Fruit fly (Drosophila melanogaster) whole organism, adult: ENCODE results near the gene CG32625.

Source experiments
- CG11617 ChIP-seq: fragments of 200-800 bp; sonication (Bioruptor generic); optimal IDR thresholded peaks from 2 replicates; lab custom pipeline; 2017; ENCODE audit warnings: mild to moderate bottlenecking, missing biosample characterization, missing genetic modification reagents, missing genetic modification characterization
- CG12768 ChIP-seq: fragments of 200-800 bp; sonication (Bioruptor generic); optimal IDR thresholded peaks from 2 replicates; lab custom pipeline; 2017; ENCODE audit warnings: missing biosample characterization, missing genetic modification characterization, mild to moderate bottlenecking, moderate library complexity, missing genetic modification reagents
- CG14711 ChIP-seq: fragments of 200-800 bp; sonication (Bioruptor generic); optimal IDR thresholded peaks from 2 replicates; lab custom pipeline; 2018; ENCODE audit warnings: missing biosample characterization, mild to moderate bottlenecking, missing genetic modification characterization, moderate library complexity
- CG1620 ChIP-seq: fragments of 200-800 bp; sonication (Bioruptor generic); optimal IDR thresholded peaks from 2 replicates; lab custom pipeline; 2016; ENCODE audit warnings: missing biosample characterization, missing genetic modification characterization
- CG33017 ChIP-seq: fragments of 200-800 bp; sonication (Bioruptor generic); optimal IDR thresholded peaks from 2 replicates; lab custom pipeline; 2018; ENCODE audit warnings: missing biosample characterization, mild to moderate bottlenecking, missing genetic modification characterization, moderate library complexity
- CG5204 ChIP-seq: fragments of 200-800 bp; sonication (Bioruptor generic); optimal IDR thresholded peaks from 2 replicates; lab custom pipeline; 2016; ENCODE audit warnings: missing biosample characterization, missing genetic modification characterization
- CG7045 ChIP-seq: fragments of 200-800 bp; sonication (Bioruptor generic); optimal IDR thresholded peaks from 2 replicates; lab custom pipeline; 2017; ENCODE audit warnings: missing biosample characterization, mild to moderate bottlenecking, missing genetic modification characterization
- CG7101 ChIP-seq: fragments of 200-800 bp; sonication (Bioruptor generic); optimal IDR thresholded peaks from 2 replicates; lab custom pipeline; 2018; ENCODE audit warnings: missing biosample characterization, mild to moderate bottlenecking, missing genetic modification characterization, moderate library complexity
- Clk ChIP-seq: fragments of 200-800 bp; sonication (Bioruptor generic); optimal IDR thresholded peaks from 2 replicates; lab custom pipeline; 2017; ENCODE audit warnings: missing biosample characterization, missing genetic modification characterization
- Crg-1 ChIP-seq: fragments of 200-800 bp; sonication (Bioruptor generic); optimal IDR thresholded peaks from 2 replicates; lab custom pipeline; 2016; ENCODE audit warnings: missing biosample characterization, missing genetic modification characterization
- Hr96 ChIP-seq: fragments of 200-800 bp; sonication (Bioruptor generic); optimal IDR thresholded peaks from 2 replicates; lab custom pipeline; 2016; ENCODE audit warnings: missing biosample characterization, missing genetic modification characterization
- Mnt ChIP-seq: fragments of 200-800 bp; sonication (Bioruptor generic); optimal IDR thresholded peaks from 2 replicates; lab custom pipeline; 2016; ENCODE audit warnings: missing biosample characterization, mild to moderate bottlenecking, missing genetic modification characterization
- bab1 ChIP-seq: fragments of 200-800 bp; sonication (Bioruptor generic); optimal IDR thresholded peaks from 3 replicates; lab custom pipeline; 2019; ENCODE audit warnings: missing biosample characterization, mild to moderate bottlenecking, missing genetic modification characterization, moderate library complexity
- cic ChIP-seq: fragments of 200-800 bp; sonication (Bioruptor generic); optimal IDR thresholded peaks from 2 replicates; lab custom pipeline; 2017; ENCODE audit warnings: missing biosample characterization, mild to moderate bottlenecking, missing genetic modification characterization, moderate library complexity
- cnc ChIP-seq, 2 experiments: fragments of >200 bp; optimal IDR thresholded peaks; 2 replicates each; lab custom pipeline; 2017
- kay ChIP-seq: fragments of 200-800 bp; sonication (Bioruptor generic); peaks from one replicate; lab custom pipeline; 2016; ENCODE audit warnings: missing biosample characterization, missing genetic modification characterization, borderline replicate concordance
- ovo ChIP-seq: fragments of 200-800 bp; sonication (Bioruptor generic); optimal IDR thresholded peaks from 2 replicates; lab custom pipeline; 2016; ENCODE audit warnings: missing biosample characterization, missing genetic modification characterization
- pad ChIP-seq: fragments of 200-800 bp; sonication (Bioruptor generic); optimal IDR thresholded peaks from 3 replicates; lab custom pipeline; 2017; ENCODE audit warnings: missing biosample characterization, missing genetic modification characterization, mild to moderate bottlenecking, moderate library complexity, missing genetic modification reagents
- tj ChIP-seq: fragments of 200-800 bp; sonication (Bioruptor generic); optimal IDR thresholded peaks from 3 replicates; lab custom pipeline; 2017; ENCODE audit warnings: missing biosample characterization, mild to moderate bottlenecking, missing genetic modification characterization, moderate library complexity
- toe ChIP-seq: fragments of 200-800 bp; sonication (Bioruptor generic); optimal IDR thresholded peaks from 2 replicates; lab custom pipeline; 2016; ENCODE audit warnings: missing biosample characterization, missing genetic modification characterization

Gene CG32625

dm6 chrX:13747052-13747451, 9.6 kb downstream of the CG32625 start:
- TF ChIP-seq cnc (optimal IDR thresholded peaks at IDR 0.05; lab: Kevin White, UChicago) = no peak
- peak; percentile 20 for TF ChIP-seq tj
- no peak for TF ChIP-seq CG7101 (tag; lab: Kevin White, UChicago)

DNA sequence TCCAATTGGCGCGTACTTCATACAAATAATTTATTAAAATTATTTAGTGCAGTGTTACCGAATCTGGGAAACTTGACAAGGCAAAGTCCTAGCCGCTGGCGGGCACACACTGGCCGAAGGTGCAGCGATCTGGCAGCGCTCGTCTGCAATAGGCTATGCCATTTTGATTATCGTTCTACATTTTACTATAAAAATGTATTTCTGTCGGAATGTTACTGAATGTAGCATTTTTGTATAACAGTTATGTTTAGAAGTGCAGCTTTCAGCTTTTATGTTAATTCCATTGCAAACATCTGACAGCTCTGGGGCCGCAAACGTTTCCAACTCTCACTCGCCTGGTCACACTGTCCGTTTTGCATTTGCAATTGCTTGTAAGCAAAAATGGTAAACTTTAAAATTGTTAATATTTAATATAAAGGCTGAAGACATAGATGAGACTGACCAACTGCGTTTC, 12.0 kb downstream of the CG32625 start, which contains the start of gene Grip91:
Gene Grip91, minus strand, starts transcription at position 85 of the 454 bp plus-strand sequence.
- TF ChIP-seq cnc (optimal IDR thresholded peaks at IDR 0.05; lab: Kevin White, UChicago) (no peak), pad (GFP tag; lab: Kevin White, UChicago) (peak; percentile 35), CG33017 (tag; lab: Kevin White, UChicago) (no peak), CG11617 (peak; percentile 17), toe (GFP tag; lab: Kevin White, UChicago) (peak; percentile 23), Crg-1 (GFP tag; lab: Kevin White, UChicago) (peak; percentile 52), CG7045 (GFP tag; lab: Kevin White, UChicago) (no peak), CG1620 (GFP tag; lab: Kevin White, UChicago) (peak; percentile 49), Hr96 (GFP tag; lab: Kevin White, UChicago) (no peak), CG14711 (tag; lab: Kevin White, UChicago) (peak; percentile 86), bab1 (GFP tag; lab: Kevin White, UChicago) (peak; percentile 60), CG7101 (tag; lab: Kevin White, UChicago) (no peak), tj (peak; percentile 77), ovo (GFP tag; lab: Kevin White, UChicago) (no peak), Mnt (peak; percentile 44)

- TF ChIP-seq CG33017 (tag; lab: Kevin White, UChicago) (no peak), cic (no peak), kay (no peak), toe (GFP tag; lab: Kevin White, UChicago) (no peak), CG7045 (GFP tag; lab: Kevin White, UChicago) (no peak), CG11617 (no peak), ovo (GFP tag; lab: Kevin White, UChicago) (no peak), Mnt (no peak), Clk (GFP tag; lab: Kevin White, UChicago) (no peak), CG7101 (tag; lab: Kevin White, UChicago) (no peak), Hr96 (GFP tag; lab: Kevin White, UChicago) (no peak), CG5204 (GFP tag; lab: Kevin White, UChicago) (no peak), bab1 (GFP tag; lab: Kevin White, UChicago) (no peak), cnc (optimal IDR thresholded peaks at IDR 0.05; lab: Kevin White, UChicago) (no peak), Crg-1 (GFP tag; lab: Kevin White, UChicago) (no peak), tj (no peak), CG12768 (no peak), CG1620 (GFP tag; lab: Kevin White, UChicago) (no peak), CG14711 (tag; lab: Kevin White, UChicago) (no peak)
Measured at dm6 chrX:13740992-13741391, 15.6 kb downstream of the CG32625 start.

DNA sequence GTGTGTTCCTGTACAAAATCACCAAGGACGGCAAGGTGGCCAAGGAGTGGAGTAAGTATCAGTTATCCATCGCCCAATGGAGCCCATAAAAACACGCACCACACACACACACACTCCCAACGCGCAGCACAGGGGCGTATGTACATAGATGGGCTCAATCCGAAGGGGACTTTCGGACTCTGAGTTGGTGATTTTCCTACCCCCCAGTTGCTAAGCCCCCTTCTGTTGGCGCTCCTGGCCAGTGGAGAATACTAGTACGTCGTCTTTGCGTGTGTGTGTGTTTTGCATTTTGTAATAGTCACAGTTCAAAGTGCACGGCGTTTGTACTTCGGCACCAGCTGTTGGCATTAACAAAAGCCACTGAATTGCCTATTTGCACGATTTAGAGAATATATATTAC, 16.6 kb downstream of the CG32625 start:
- TF ChIP-seq cnc (optimal IDR thresholded peaks at IDR 0.05; lab: Kevin White, UChicago) (no peak), CG11617 (peak; percentile 54), Clk (GFP tag; lab: Kevin White, UChicago) (peak; percentile 82), tj (peak; percentile 52), CG7101 (tag; lab: Kevin White, UChicago) (peak; percentile 78), CG33017 (tag; lab: Kevin White, UChicago) (peak; percentile 67), cic (peak; percentile 2), CG12768 (peak; percentile 95), Crg-1 (GFP tag; lab: Kevin White, UChicago) (peak; percentile 42), ovo (GFP tag; lab: Kevin White, UChicago) (no peak), Hr96 (GFP tag; lab: Kevin White, UChicago) (peak; percentile 89), toe (GFP tag; lab: Kevin White, UChicago) (peak; percentile 72), CG1620 (GFP tag; lab: Kevin White, UChicago) (peak; percentile 75), kay (peak; percentile 96), pad (GFP tag; lab: Kevin White, UChicago) (no peak), bab1 (GFP tag; lab: Kevin White, UChicago) (peak; percentile 29), CG5204 (GFP tag; lab: Kevin White, UChicago) (peak; percentile 78), CG14711 (tag; lab: Kevin White, UChicago) (peak; percentile 48), CG7045 (GFP tag; lab: Kevin White, UChicago) (peak; percentile 77), Mnt (peak; percentile 71)

DNA sequence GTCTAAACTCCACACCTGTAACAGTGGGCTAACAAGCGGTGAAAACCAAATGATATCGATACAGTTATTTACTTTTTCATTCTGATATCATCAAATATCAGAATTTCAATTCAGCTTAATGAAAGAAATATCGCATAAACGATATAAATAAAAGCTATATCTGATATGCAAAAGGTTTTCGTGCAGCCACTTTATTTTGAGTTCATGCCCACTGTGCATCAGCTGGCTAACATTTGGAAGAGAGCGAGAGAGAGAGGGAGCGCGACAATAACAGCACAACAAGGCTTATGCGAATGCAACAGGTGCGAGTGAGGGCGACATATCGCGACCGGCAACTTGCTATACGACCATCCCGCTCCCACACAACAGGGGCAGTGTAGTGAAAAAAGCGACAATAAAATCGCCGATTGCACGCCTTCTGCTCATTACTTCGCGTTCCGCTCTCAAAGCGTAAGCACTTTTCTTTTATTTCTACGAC, 17.2 kb downstream of the CG32625 start, which contains the start of gene CG11151:
Gene CG11151, plus strand, starts transcription at position 334 of the 478 bp plus-strand sequence.
- TF ChIP-seq CG7101 (tag; lab: Kevin White, UChicago) (peak; percentile 98), CG7045 (GFP tag; lab: Kevin White, UChicago) (peak; percentile 85), CG33017 (tag; lab: Kevin White, UChicago) (peak; percentile 93), pad (GFP tag; lab: Kevin White, UChicago) (peak; percentile 99), bab1 (GFP tag; lab: Kevin White, UChicago) (peak; percentile 97), cnc (optimal IDR thresholded peaks at IDR 0.05; lab: Kevin White, UChicago) (no peak), Clk (GFP tag; lab: Kevin White, UChicago) (peak; percentile 73), cic (peak; percentile 59), Hr96 (GFP tag; lab: Kevin White, UChicago) (no peak), ovo (GFP tag; lab: Kevin White, UChicago) (peak; percentile 90), CG1620 (GFP tag; lab: Kevin White, UChicago) (peak; percentile 87), tj (peak; percentile 84), toe (GFP tag; lab: Kevin White, UChicago) (peak; percentile 88), CG11617 (peak; percentile 95), CG5204 (GFP tag; lab: Kevin White, UChicago) (peak; percentile 88), CG14711 (tag; lab: Kevin White, UChicago) (peak; percentile 94), Mnt (peak; percentile 87), CG12768 (peak; percentile 92), Crg-1 (GFP tag; lab: Kevin White, UChicago) (peak; percentile 94), kay (peak; percentile 75)
